Worm (Caenorhabditis elegans) whole organism, L4 larva: ENCODE measurements around the gene srab-8.

ENCODE experiments used
- aly-2 ChIP-seq: sonication (generic microtip); optimal IDR thresholded peaks from 2 replicates; lab custom pipeline; 2018; ENCODE audit warnings: missing biosample characterization, missing genetic modification characterization
- pqm-1 ChIP-seq: sonication (generic microtip); optimal IDR thresholded peaks from 2 replicates; lab custom pipeline; 2017; ENCODE audit warnings: missing biosample characterization, missing genetic modification characterization
- unc-62 ChIP-seq, 3 experiments: fragments of 150-350 bp in 1 of 3; sonication (generic microtip); optimal IDR thresholded peaks in 2 of 3; peaks in 1 of 3; 1 replicate in 1 of 3; 2 replicates in 2 of 3; lab custom pipeline; 2014 to 2017; ENCODE audit warnings: missing biosample characterization in 3 of 3, missing genetic modification characterization in 3 of 3, missing genetic modification reagents in 3 of 3, missing genotype in 1 of 3
- vab-7 ChIP-seq: fragments of 200-800 bp; sonication (Bioruptor generic); IDR thresholded peaks from 2 replicates; pipeline ENCODE4 v1.3.6; 2022; ENCODE audit warnings: missing genetic modification reagents, missing genetic modification characterization, missing compliant biosample characterization
- zfp-3 ChIP-seq: fragments of 200-800 bp; sonication (Bioruptor generic); conservative IDR thresholded peaks from 2 replicates; pipeline ENCODE4 v1.3.6; 2022; ENCODE audit warnings: missing genetic modification reagents, missing genetic modification characterization, missing compliant biosample characterization

DNA sequence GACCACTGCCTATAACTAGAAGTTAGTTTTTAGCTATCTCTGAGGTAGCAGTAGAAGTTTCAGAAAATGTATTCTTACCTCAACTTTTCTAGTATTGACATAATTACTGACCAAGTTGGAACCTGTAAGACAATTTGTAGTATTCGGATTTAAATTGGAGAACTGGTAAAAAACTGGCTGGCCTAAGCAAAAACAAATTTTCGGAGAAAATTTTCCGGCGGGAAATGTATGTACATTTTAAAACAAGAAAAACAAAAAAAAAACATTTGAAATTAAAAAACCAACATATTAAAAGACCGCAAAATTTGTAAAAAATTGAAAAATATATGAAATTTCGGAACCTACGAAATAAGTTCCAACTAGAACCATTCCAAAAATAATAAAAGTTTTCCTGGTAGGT is 29.3 kb upstream of the srab-8 start, which contains the start of gene srab-11:
- TF ChIP-seq vab-7 (GFP tag; lab: Robert Waterston, UW) = no peak
- no peak for TF ChIP-seq aly-2 (tag; lab: Kevin White, UChicago)
- TF ChIP-seq zfp-3 (GFP tag; lab: Robert Waterston, UW) = no peak
- TF ChIP-seq pqm-1 (tag; lab: Kevin White, UChicago) = no peak
- no peak for TF ChIP-seq unc-62 (GFP tag; optimal IDR thresholded peaks at IDR 0.05 in 1 of 2; lab: Kevin White, UChicago)
- no peak for TF ChIP-seq unc-62 (tag; optimal IDR thresholded peaks at IDR 0.05; lab: Kevin White, UChicago)
